Fruit fly (Drosophila melanogaster): Measurements from ENCODE around the gene CG5421.
A peak's percentile ranks its signal among the peaks of the same experiment; 100 is the strongest.

CG5421 gene

dm6 chr2L:12493101-12493770 lies 45.3 kb upstream of the CG5421 start (continued):
- TF ChIP-seq CkIIα-i1 (GFP tag; IDR thresholded peaks at IDR 0.05) = no peak
- no peak for TF ChIP-seq CG8944 (GFP tag; optimal IDR thresholded peaks at IDR 0.05)
- no peak for TF ChIP-seq CG2116 (GFP tag; optimal IDR thresholded peaks at IDR 0.05)
- no peak for TF ChIP-seq zfh1 (GFP tag; IDR thresholded peaks at IDR 0.05)
- no peak for TF ChIP-seq sens (GFP tag)
- TF ChIP-seq ssp (GFP tag; IDR thresholded peaks at IDR 0.05) = no peak
- TF ChIP-seq vnd (GFP tag; IDR thresholded peaks at IDR 0.05; ENCODE audit: partially characterized antibody) = no peak
- no peak for TF ChIP-seq fu2 (GFP tag; optimal IDR thresholded peaks at IDR 0.05)
- no peak for TF ChIP-seq CG4404 (GFP tag; IDR thresholded peaks at IDR 0.05)
- TF ChIP-seq sima (GFP tag; optimal IDR thresholded peaks at IDR 0.05) = no peak
- TF ChIP-seq tap (tag; optimal IDR thresholded peaks at IDR 0.05) = no peak
- TF ChIP-seq CG10462 (GFP tag; optimal IDR thresholded peaks at IDR 0.05) = no peak
- no peak for TF ChIP-seq inv (GFP tag; IDR thresholded peaks at IDR 0.05; ENCODE audit: partially characterized antibody)
- TF ChIP-seq Poxn (GFP tag; IDR thresholded peaks at IDR 0.05) = no peak
- no peak for TF ChIP-seq CG18764 (GFP tag; optimal IDR thresholded peaks at IDR 0.05)
- 0 out of 2 replicates have a peak, but pooled peaks have one; percentile 12 for TF ChIP-seq HLH3B (GFP tag; IDR thresholded peaks at IDR 0.05)
- TF ChIP-seq CG6765 (GFP tag; optimal IDR thresholded peaks at IDR 0.05) = peak; percentile 25
- no peak for TF ChIP-seq bsh (GFP tag; optimal IDR thresholded peaks at IDR 0.05)
- no peak for TF ChIP-seq CG13624 (GFP tag; optimal IDR thresholded peaks at IDR 0.05)
- no peak for TF ChIP-seq zfh2 (GFP tag; optimal IDR thresholded peaks at IDR 0.05)
- peak; percentile 46 for TF ChIP-seq grn (GFP tag; optimal IDR thresholded peaks at IDR 0.05)
- peak; percentile 88 for TF ChIP-seq CG2199 (GFP tag; IDR thresholded peaks at IDR 0.05)
- no peak for TF ChIP-seq Camta (GFP tag; optimal IDR thresholded peaks at IDR 0.05)
- TF ChIP-seq Nf-YB (GFP tag; optimal IDR thresholded peaks at IDR 0.05) = no peak
- 0 out of 2 replicates have a peak, but pooled peaks have one; percentile 8 for TF ChIP-seq E2f2 (GFP tag; IDR thresholded peaks at IDR 0.05)
- TF ChIP-seq fru (optimal IDR thresholded peaks at IDR 0.05) = no peak
- TF ChIP-seq Lhr (GFP tag; optimal IDR thresholded peaks at IDR 0.05) = no peak
- no peak for TF ChIP-seq psq (GFP tag; optimal IDR thresholded peaks at IDR 0.05)
- TF ChIP-seq CG10321 (GFP tag; IDR thresholded peaks at IDR 0.05) = no peak
- TF ChIP-seq Awh (GFP tag; IDR thresholded peaks at IDR 0.05) = no peak
- peak; percentile 74 for TF ChIP-seq mirr (GFP tag; optimal IDR thresholded peaks at IDR 0.05)
- no peak for TF ChIP-seq Blimp-1 (GFP tag; optimal IDR thresholded peaks at IDR 0.05)
- no peak for TF ChIP-seq nerfin-2 (GFP tag; IDR thresholded peaks at IDR 0.05; ENCODE audit: partially characterized antibody)
- TF ChIP-seq CG12391 (tag; optimal IDR thresholded peaks at IDR 0.05) = no peak
- no peak for TF ChIP-seq slbo (GFP tag; IDR thresholded peaks at IDR 0.05)
- peak; percentile 22 for TF ChIP-seq CG15269 (tag; optimal IDR thresholded peaks at IDR 0.05)
- TF ChIP-seq wdn (GFP tag; IDR thresholded peaks at IDR 0.05) = no peak
- no peak for TF ChIP-seq CG1529 (GFP tag; optimal IDR thresholded peaks at IDR 0.05)
- TF ChIP-seq wek (GFP tag; optimal IDR thresholded peaks at IDR 0.05) = peak; percentile 11
- TF ChIP-seq aop (GFP tag; IDR thresholded peaks at IDR 0.05) = no peak
- 0 out of 2 replicates have a peak, but pooled peaks have one; percentile 12 for TF ChIP-seq seq (GFP tag; IDR thresholded peaks at IDR 0.05)
- no peak for TF ChIP-seq Usf (GFP tag; optimal IDR thresholded peaks at IDR 0.05)
- TF ChIP-seq CG12659 (GFP tag; optimal IDR thresholded peaks at IDR 0.05) = no peak
- peak; percentile 17 for TF ChIP-seq schlank (tag; optimal IDR thresholded peaks at IDR 0.05)
- TF ChIP-seq Hr51 (GFP tag; optimal IDR thresholded peaks at IDR 0.05) = no peak
- peak; percentile 79 for TF ChIP-seq Adf1 (GFP tag; IDR thresholded peaks at IDR 0.05)
- peak; percentile 93 for TF ChIP-seq Deaf1 (tag; optimal IDR thresholded peaks at IDR 0.05)
- TF ChIP-seq crp (GFP tag; optimal IDR thresholded peaks at IDR 0.05) = no peak
- TF ChIP-seq Jarid2 (GFP tag; optimal IDR thresholded peaks at IDR 0.05) = peak; percentile 7
- TF ChIP-seq tna (GFP tag; IDR thresholded peaks at IDR 0.05; ENCODE audit: partially characterized antibody) = no peak

Data from whole organism, embryonic.